Worm (Caenorhabditis elegans) whole organism, late embryonic: ENCODE measurements around the gene F41E7.6.

Experiments used
- ceh-19 ChIP-seq: fragments of 200-800 bp; sonication (Bioruptor generic); optimal IDR thresholded peaks from 2 replicates; lab custom pipeline; 2018; ENCODE audit warnings: mild to moderate bottlenecking, missing genetic modification characterization, missing compliant biosample characterization
- ceh-31 ChIP-seq: sonication (generic microtip); optimal IDR thresholded peaks from 2 replicates; lab custom pipeline; 2016; ENCODE audit warnings: missing genetic modification characterization, missing compliant biosample characterization
- ceh-48 ChIP-seq: sonication (generic microtip); optimal IDR thresholded peaks from 2 replicates; lab custom pipeline; 2016; ENCODE audit warnings: missing genetic modification characterization, inconsistent platforms, missing compliant biosample characterization
- dve-1 ChIP-seq: sonication (generic microtip); optimal IDR thresholded peaks from 2 replicates; lab custom pipeline; 2017; ENCODE audit warnings: antibody characterized with exemption, mild to moderate bottlenecking, missing genetic modification characterization, missing compliant biosample characterization
- ets-4 ChIP-seq: sonication (generic microtip); optimal IDR thresholded peaks from 2 replicates; lab custom pipeline; 2016; ENCODE audit warnings: missing genetic modification characterization, missing compliant biosample characterization
- fkh-10 ChIP-seq: fragments of 150-350 bp; optimal IDR thresholded peaks from 2 replicates; lab custom pipeline; 2014; ENCODE audit warnings: missing biosample characterization, missing genetic modification reagents, missing genetic modification characterization
- pha-4 ChIP-seq: fragments of 150-350 bp; optimal IDR thresholded peaks from 2 replicates; lab custom pipeline; 2018; ENCODE audit warnings: missing biosample characterization, missing genetic modification reagents, missing genetic modification characterization
- ref-2 ChIP-seq: sonication (generic microtip); optimal IDR thresholded peaks from 2 replicates; lab custom pipeline; 2016; ENCODE audit warnings: missing genetic modification characterization, missing compliant biosample characterization
- sox-2 ChIP-seq: fragments of 200-800 bp; sonication (Bioruptor generic); IDR thresholded peaks from 2 replicates; pipeline ENCODE4 v1.3.6; 2022; ENCODE audit warnings: missing genetic modification reagents, missing genetic modification characterization, missing compliant biosample characterization
- tbx-2 ChIP-seq: sonication (generic microtip); optimal IDR thresholded peaks from 2 replicates; lab custom pipeline; 2016; ENCODE audit warnings: missing genetic modification characterization, missing compliant biosample characterization
- unc-42 ChIP-seq: sonication (generic microtip); optimal IDR thresholded peaks from 2 replicates; lab custom pipeline; 2016; ENCODE audit warnings: missing genotype, missing genetic modification characterization, missing compliant biosample characterization
- unc-86 ChIP-seq: sonication (generic microtip); optimal IDR thresholded peaks from 2 replicates; lab custom pipeline; 2016; ENCODE audit warnings: missing genetic modification characterization, missing compliant biosample characterization

ce11 chrX:10273392-10273791, 36.9 kb downstream of the F41E7.6 start, which contains the start of gene F41E7.2:
- TF ChIP-seq dve-1: no peak
- no peak for TF ChIP-seq fkh-10 (GFP tag; lab: Kevin White, UChicago)
- no peak for TF ChIP-seq ceh-19
- no peak for TF ChIP-seq ceh-31 (tag; lab: Kevin White, UChicago)
- no peak for TF ChIP-seq sox-2
- no peak for TF ChIP-seq ceh-48 (tag; lab: Kevin White, UChicago)
- TF ChIP-seq ref-2: no peak
- TF ChIP-seq tbx-2 (tag; lab: Kevin White, UChicago): no peak
- no peak for TF ChIP-seq pha-4 (tag; lab: Kevin White, UChicago)
- TF ChIP-seq unc-86: no peak
- no peak for TF ChIP-seq unc-42 (tag; lab: Kevin White, UChicago)
- no peak for TF ChIP-seq ets-4 (tag; lab: Kevin White, UChicago)
